Worm (Caenorhabditis elegans) whole organism, L4/young adult: ENCODE measurements around the gene C43G2.3.

ENCODE experiments used
- W03F9.2 ChIP-seq: fragments of 150-350 bp; optimal IDR thresholded peaks from 2 replicates; lab custom pipeline; 2014; ENCODE audit warnings: missing biosample characterization, missing genetic modification characterization
- dao-5 ChIP-seq: sonication (generic microtip); optimal IDR thresholded peaks from 2 replicates; lab custom pipeline; 2016; ENCODE audit warnings: missing genotype, missing genetic modification characterization, moderate library complexity, missing compliant biosample characterization
- him-1 ChIP-seq: sonication (generic microtip); optimal IDR thresholded peaks from 2 replicates; lab custom pipeline; 2016; ENCODE audit warnings: missing genotype, missing genetic modification reagents, missing genetic modification characterization, missing compliant biosample characterization

DNA sequence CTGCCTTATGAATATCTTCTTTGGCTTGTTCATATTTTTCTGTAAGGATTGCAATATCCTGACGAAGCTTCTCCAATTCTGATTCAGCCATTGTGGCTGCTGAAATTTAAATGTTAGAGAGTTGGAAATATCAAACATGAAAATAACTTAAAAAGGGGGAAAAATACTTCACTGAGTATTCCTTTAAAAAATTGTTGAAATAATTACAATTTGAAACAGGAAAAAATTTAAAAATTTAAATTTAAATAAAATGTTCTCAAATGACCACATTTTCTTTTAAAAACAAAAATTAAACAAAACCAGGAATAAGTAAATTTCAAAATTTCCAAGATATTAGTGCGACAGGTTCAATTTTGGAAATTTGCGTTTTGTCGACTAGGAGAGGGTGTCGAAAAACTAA lies 5.8 kb upstream of the C43G2.3 start, which contains the start of gene bicd-1:
- TF ChIP-seq W03F9.2 (tag; lab: Kevin White, UChicago): no peak
- no peak for TF ChIP-seq him-1 (tag; lab: Kevin White, UChicago)
- TF ChIP-seq dao-5 (tag; lab: Kevin White, UChicago): no peak
